Worm (Caenorhabditis elegans) whole organism, L3 larva: ENCODE data around the gene Y5H2A.1.
A peak's percentile ranks its signal among the peaks of the same experiment; 100 is the strongest.

Experiments used
- R02D3.7 ChIP-seq: fragments of 150-350 bp; optimal IDR thresholded peaks from 2 replicates; lab custom pipeline; 2014; ENCODE audit warnings: missing biosample characterization, missing genetic modification characterization
- aly-2 ChIP-seq: fragments of 150-350 bp; optimal IDR thresholded peaks from 2 replicates; lab custom pipeline; 2014; ENCODE audit warnings: missing biosample characterization, missing genetic modification characterization
- ama-1 ChIP-seq: fragments of 150-350 bp; optimal IDR thresholded peaks from 2 replicates; lab custom pipeline; 2018
- ceh-16 ChIP-seq: sonication (generic microtip); optimal IDR thresholded peaks from 2 replicates; lab custom pipeline; 2017; ENCODE audit warnings: missing biosample characterization, missing genetic modification characterization
- ceh-28 ChIP-seq: fragments of 150-350 bp; optimal IDR thresholded peaks from 2 replicates; lab custom pipeline; 2014; ENCODE audit warnings: missing biosample characterization, missing genetic modification reagents, missing genetic modification characterization
- ceh-82 ChIP-seq: fragments of 150-350 bp; optimal IDR thresholded peaks from 2 replicates; lab custom pipeline; 2014; ENCODE audit warnings: missing biosample characterization, missing genetic modification characterization
- ceh-9 ChIP-seq: sonication (generic microtip); optimal IDR thresholded peaks from 2 replicates; lab custom pipeline; 2018; ENCODE audit warnings: missing biosample characterization, missing genetic modification characterization
- daf-12 ChIP-seq: fragments of 150-350 bp; optimal IDR thresholded peaks from 2 replicates; lab custom pipeline; 2014; ENCODE audit warnings: missing biosample characterization, missing genetic modification reagents, missing genetic modification characterization
- egl-27 ChIP-seq: sonication (generic microtip); optimal IDR thresholded peaks from 4 replicates; lab custom pipeline; 2017; ENCODE audit warnings: missing biosample characterization, missing genetic modification reagents, missing genetic modification characterization
- egl-5 ChIP-seq: fragments of 150-350 bp; optimal IDR thresholded peaks from 2 replicates; lab custom pipeline; 2017; ENCODE audit warnings: missing biosample characterization, missing genetic modification reagents, missing genetic modification characterization, inconsistent platforms
- elt-1 ChIP-seq: fragments of 150-350 bp; optimal IDR thresholded peaks from 2 replicates; lab custom pipeline; 2014; ENCODE audit warnings: missing biosample characterization, missing genetic modification characterization
- elt-2 ChIP-seq: sonication (generic microtip); optimal IDR thresholded peaks from 2 replicates; lab custom pipeline; 2016; ENCODE audit warnings: missing genetic modification reagents, mild to moderate bottlenecking, missing genetic modification characterization, missing compliant biosample characterization
- eor-1 ChIP-seq, 2 experiments: fragments of 150-350 bp; optimal IDR thresholded peaks; 2 replicates each; lab custom pipeline; 2014 to 2018; ENCODE audit warnings: missing biosample characterization in 2 of 2, missing genetic modification characterization in 2 of 2
- fkh-10 ChIP-seq: sonication (generic microtip); optimal IDR thresholded peaks from 2 replicates; lab custom pipeline; 2017; ENCODE audit warnings: missing biosample characterization, missing genetic modification reagents, missing genetic modification characterization
- fkh-2 ChIP-seq: fragments of 150-350 bp; optimal IDR thresholded peaks from 2 replicates; lab custom pipeline; 2014; ENCODE audit warnings: missing biosample characterization, missing genetic modification reagents, missing genetic modification characterization
- fos-1 ChIP-seq: fragments of 150-350 bp; optimal IDR thresholded peaks from 2 replicates; lab custom pipeline; 2014; ENCODE audit warnings: missing biosample characterization, missing genetic modification characterization
- hmg-11 ChIP-seq: sonication (generic microtip); optimal IDR thresholded peaks from 2 replicates; lab custom pipeline; 2016; ENCODE audit warnings: missing genetic modification characterization, missing compliant biosample characterization
- jun-1 ChIP-seq: fragments of 150-350 bp; optimal IDR thresholded peaks from 2 replicates; lab custom pipeline; 2014; ENCODE audit warnings: missing biosample characterization, missing genetic modification reagents, missing genetic modification characterization
- mdl-1 ChIP-seq: fragments of 150-350 bp; optimal IDR thresholded peaks from 2 replicates; lab custom pipeline; 2014; ENCODE audit warnings: missing biosample characterization, missing genetic modification characterization
- nhr-11 ChIP-seq: fragments of 150-350 bp; optimal IDR thresholded peaks from 2 replicates; lab custom pipeline; 2014; ENCODE audit warnings: missing biosample characterization, missing genetic modification characterization
- nhr-12 ChIP-seq: fragments of 150-350 bp; optimal IDR thresholded peaks from 2 replicates; lab custom pipeline; 2014; ENCODE audit warnings: missing biosample characterization, missing genetic modification characterization
- nhr-23 ChIP-seq: fragments of 150-350 bp; optimal IDR thresholded peaks from 2 replicates; lab custom pipeline; 2014; ENCODE audit warnings: missing biosample characterization, missing genetic modification reagents, missing genetic modification characterization
- nhr-237 ChIP-seq: fragments of 150-350 bp; optimal IDR thresholded peaks from 2 replicates; lab custom pipeline; 2014; ENCODE audit warnings: missing biosample characterization, missing genetic modification characterization
- nhr-25 ChIP-seq: sonication (generic microtip); optimal IDR thresholded peaks from 2 replicates; lab custom pipeline; 2017; ENCODE audit warnings: missing biosample characterization, missing genetic modification characterization
- nhr-43 ChIP-seq: sonication (generic microtip); optimal IDR thresholded peaks from 2 replicates; lab custom pipeline; 2016; ENCODE audit warnings: mild to moderate bottlenecking, missing genetic modification characterization, missing compliant biosample characterization; ENCODE audit not compliant: poor library complexity, severe bottlenecking
- nhr-67 ChIP-seq: fragments of 150-350 bp; optimal IDR thresholded peaks from 2 replicates; lab custom pipeline; 2014; ENCODE audit warnings: missing biosample characterization, missing genetic modification characterization
- nhr-77 ChIP-seq: fragments of 150-350 bp; optimal IDR thresholded peaks from 2 replicates; lab custom pipeline; 2014; ENCODE audit warnings: missing biosample characterization, missing genetic modification characterization
- pha-4 ChIP-seq: fragments of 150-350 bp; optimal IDR thresholded peaks from 2 replicates; lab custom pipeline; 2014; ENCODE audit warnings: missing biosample characterization, missing genetic modification reagents, missing genetic modification characterization
- pqm-1 ChIP-seq: fragments of 150-350 bp; optimal IDR thresholded peaks from 2 replicates; lab custom pipeline; 2017; ENCODE audit warnings: missing biosample characterization, missing genetic modification characterization, inconsistent platforms
- sea-2 ChIP-seq: fragments of 150-350 bp; sonication (generic microtip); optimal IDR thresholded peaks from 4 replicates; lab custom pipeline; 2014; ENCODE audit warnings: missing biosample characterization, missing genetic modification reagents, missing genetic modification characterization
- skn-1 ChIP-seq: fragments of 150-350 bp; optimal IDR thresholded peaks from 2 replicates; lab custom pipeline; 2014; ENCODE audit warnings: missing biosample characterization, missing genetic modification characterization
- snpc-4 ChIP-seq: fragments of 150-350 bp; optimal IDR thresholded peaks from 2 replicates; lab custom pipeline; 2014; ENCODE audit warnings: missing biosample characterization, missing genetic modification characterization
- tbx-2 ChIP-seq: sonication (generic microtip); optimal IDR thresholded peaks from 2 replicates; lab custom pipeline; 2016; ENCODE audit warnings: mild to moderate bottlenecking, missing genetic modification characterization, missing compliant biosample characterization
- unc-39 ChIP-seq: sonication (generic microtip); optimal IDR thresholded peaks from 4 replicates; lab custom pipeline; 2017; ENCODE audit warnings: missing biosample characterization, missing genetic modification characterization
- ztf-11 ChIP-seq: fragments of 150-350 bp; optimal IDR thresholded peaks from 2 replicates; lab custom pipeline; 2014; ENCODE audit warnings: missing biosample characterization, missing genetic modification characterization
- ztf-4 ChIP-seq: fragments of 150-350 bp; optimal IDR thresholded peaks from 2 replicates; lab custom pipeline; 2014; ENCODE audit warnings: missing biosample characterization, missing genetic modification characterization

The Y5H2A.1 gene

DNA sequence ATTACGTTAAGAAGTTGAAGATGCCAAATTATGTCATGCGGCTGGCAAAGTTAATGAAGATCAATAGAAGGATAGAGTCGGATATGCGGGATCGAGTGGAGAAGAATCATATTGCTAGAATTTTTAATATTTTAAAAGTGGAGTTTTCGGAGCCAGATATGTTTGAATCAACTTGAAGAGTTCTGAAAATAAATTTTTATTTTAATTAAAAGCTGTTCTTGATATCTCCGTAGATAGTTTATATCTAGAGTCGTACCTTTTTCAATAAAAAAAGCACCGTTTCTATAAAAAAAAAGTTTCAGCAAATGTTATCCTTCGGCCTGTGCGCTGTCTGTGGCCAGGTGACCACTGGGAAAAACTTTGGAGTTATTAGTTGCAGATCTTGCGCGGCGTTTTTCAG, 38.5 kb downstream of the Y5H2A.1 start, which contains the start of gene nhr-96:
Gene nhr-96 (plus strand): TSS at position 301 of the 400 bp plus-strand sequence.
- TF ChIP-seq fos-1 (tag; lab: Kevin White, UChicago) (no peak), sea-2 (GFP tag; lab: Kevin White, UChicago) (no peak), pqm-1 (tag; lab: Kevin White, UChicago) (no peak), elt-1 (no peak), elt-2 (tag; lab: Kevin White, UChicago) (no peak), nhr-23 (no peak), fkh-10 (GFP tag; lab: Kevin White, UChicago) (no peak), pha-4 (tag; lab: Kevin White, UChicago) (no peak), snpc-4 (tag; lab: Kevin White, UChicago) (no peak), R02D3.7 (no peak), ztf-11 (tag; lab: Kevin White, UChicago) (no peak)

DNA sequence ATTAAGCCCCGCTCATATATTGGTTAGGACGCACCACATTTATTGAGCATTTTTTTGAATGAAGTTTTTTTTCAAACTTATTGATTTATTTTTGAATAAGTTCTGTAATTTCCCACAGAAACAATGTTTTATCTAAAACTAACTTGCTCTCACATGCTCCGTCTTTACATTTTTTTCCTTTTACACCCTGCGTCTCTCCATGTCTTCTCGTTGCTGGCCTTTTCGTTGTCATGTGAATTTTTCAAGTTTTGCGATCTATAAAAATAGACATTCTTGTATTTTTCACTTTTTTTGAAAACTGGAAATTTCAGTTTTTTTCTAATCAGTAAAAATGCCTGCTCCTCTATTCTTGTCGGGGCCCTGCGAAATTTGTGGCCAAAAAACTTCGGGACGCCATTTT, 40.7 kb downstream of the Y5H2A.1 start, which contains the start of gene nhr-134:
Gene nhr-134 (plus strand): TSS at position 312 of the 400 bp plus-strand sequence.
- TF ChIP-seq pha-4 (tag; lab: Kevin White, UChicago) (peak; percentile 63), fkh-10 (GFP tag; lab: Kevin White, UChicago) (no peak), ceh-16 (no peak), nhr-25 (tag; lab: Kevin White, UChicago) (no peak), snpc-4 (tag; lab: Kevin White, UChicago) (peak; percentile 34), elt-2 (tag; lab: Kevin White, UChicago) (peak; percentile 53)

DNA sequence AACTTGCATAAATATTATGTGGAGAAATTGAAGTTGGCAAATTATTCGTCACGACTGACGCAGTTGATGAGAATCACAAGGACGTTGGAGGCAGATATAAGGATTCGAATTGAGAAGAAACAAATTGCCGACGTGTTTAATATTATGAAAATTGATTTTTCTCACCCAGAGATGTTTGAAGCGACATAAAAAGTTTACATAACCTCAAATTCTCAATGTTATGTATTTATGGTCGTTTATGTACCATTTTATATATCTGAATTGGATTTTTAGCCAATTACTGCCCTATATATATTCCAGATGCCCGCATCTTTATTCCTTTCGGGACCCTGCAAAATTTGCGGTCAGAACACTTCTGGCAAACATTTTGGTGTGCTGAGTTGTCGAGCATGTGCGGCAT, 42.9 kb downstream of the Y5H2A.1 start, which contains the start of gene nhr-126:
Gene nhr-126 (plus strand): TSS at position 301 of the 400 bp plus-strand sequence.
- TF ChIP-seq ceh-16 = no peak
- no peak for TF ChIP-seq pqm-1 (tag; lab: Kevin White, UChicago)
- no peak for TF ChIP-seq nhr-43 (tag; lab: Kevin White, UChicago)
- TF ChIP-seq tbx-2 (tag; lab: Kevin White, UChicago) = no peak
- no peak for TF ChIP-seq nhr-237 (tag; lab: Kevin White, UChicago)
- no peak for TF ChIP-seq ztf-4 (tag; lab: Kevin White, UChicago)
- no peak for TF ChIP-seq skn-1 (tag; lab: Kevin White, UChicago)
- no peak for TF ChIP-seq ceh-82 (tag; lab: Kevin White, UChicago)
- TF ChIP-seq elt-1 = no peak
- no peak for TF ChIP-seq fos-1 (tag; lab: Kevin White, UChicago)
- TF ChIP-seq daf-12 = no peak
- no peak for TF ChIP-seq nhr-12 (tag; lab: Kevin White, UChicago)
- no peak for TF ChIP-seq jun-1 (tag; lab: Kevin White, UChicago)
- TF ChIP-seq nhr-23 = no peak
- TF ChIP-seq ceh-9 (tag; lab: Kevin White, UChicago) = no peak
- TF ChIP-seq nhr-77 (tag; lab: Kevin White, UChicago) = no peak

DNA sequence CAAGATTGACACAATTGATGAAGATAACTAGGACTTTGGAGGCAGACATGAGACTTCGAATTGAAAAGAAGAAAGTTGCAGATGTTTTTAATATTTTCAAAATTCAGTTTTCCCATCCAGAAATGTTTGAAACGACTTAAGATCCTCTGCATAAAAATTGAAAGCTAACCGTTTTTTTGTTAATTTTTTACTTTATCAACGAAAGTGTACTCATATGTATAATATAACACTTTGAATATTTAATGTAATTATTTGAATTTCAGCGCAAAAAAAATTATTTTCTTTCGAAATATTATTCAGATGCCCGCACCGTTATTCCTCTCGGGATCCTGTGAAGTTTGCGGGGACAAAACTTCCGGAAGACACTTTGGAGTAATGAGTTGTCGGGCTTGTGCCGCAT, 44.7 kb downstream of the Y5H2A.1 start, which contains the start of gene nhr-18:
Gene nhr-18 (plus strand): TSS at position 301 of the 400 bp plus-strand sequence.
- no peak for TF ChIP-seq nhr-43 (tag; lab: Kevin White, UChicago)
- TF ChIP-seq fkh-10 (GFP tag; lab: Kevin White, UChicago) = no peak
- no peak for TF ChIP-seq daf-12
- TF ChIP-seq ztf-11 (tag; lab: Kevin White, UChicago) = no peak
- TF ChIP-seq unc-39 (tag; lab: Kevin White, UChicago) = no peak
- TF ChIP-seq egl-5 (tag; lab: Kevin White, UChicago) = no peak
- no peak for TF ChIP-seq aly-2
- no peak for TF ChIP-seq nhr-12 (tag; lab: Kevin White, UChicago)
- no peak for TF ChIP-seq fkh-2 (tag; lab: Kevin White, UChicago)

DNA sequence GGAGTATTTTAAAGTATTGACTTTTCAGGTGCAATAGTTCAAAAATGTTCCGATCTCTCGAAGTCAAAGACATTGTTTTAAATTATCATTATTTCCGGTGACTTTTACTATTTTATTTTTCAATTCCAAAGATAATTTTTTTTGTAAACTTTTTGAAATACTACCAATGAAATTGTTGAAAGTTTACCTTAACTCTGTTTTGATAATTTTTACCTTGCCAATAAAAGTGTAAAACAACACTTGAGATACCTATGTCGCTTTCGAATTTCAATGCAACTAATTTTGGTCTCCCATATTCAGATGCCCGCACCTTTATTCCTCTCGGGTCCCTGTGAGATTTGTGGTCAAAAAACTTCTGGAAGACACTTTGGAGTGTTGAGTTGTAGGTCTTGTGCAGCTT, 46.5 kb downstream of the Y5H2A.1 start, which contains the start of gene nhr-103:
Gene nhr-103 (plus strand): TSS at position 301 of the 400 bp plus-strand sequence.
- TF ChIP-seq R02D3.7 (no peak), mdl-1 (tag; lab: Kevin White, UChicago) (no peak), ceh-28 (tag; lab: Kevin White, UChicago) (no peak), egl-27 (no peak), ceh-16 (no peak), eor-1 (tag; optimal IDR thresholded peaks at IDR 0.05; lab: Kevin White, UChicago) (no peak), snpc-4 (tag; lab: Kevin White, UChicago) (no peak), pha-4 (tag; lab: Kevin White, UChicago) (no peak), nhr-11 (tag; lab: Kevin White, UChicago) (no peak), ama-1 (lab: Kevin White, UChicago) (no peak), nhr-67 (tag; lab: Kevin White, UChicago) (no peak), fkh-10 (GFP tag; lab: Kevin White, UChicago) (no peak), fkh-2 (tag; lab: Kevin White, UChicago) (no peak), hmg-11 (tag; lab: Kevin White, UChicago) (no peak)
